Worm (Caenorhabditis elegans) whole organism, L4 larva: ENCODE data around the gene ugt-64.

Experiments used
- D1046.2 ChIP-seq: fragments of 200-800 bp; sonication (Bioruptor generic); IDR thresholded peaks from 2 replicates; pipeline ENCODE4 v1.3.6; 2022; ENCODE audit warnings: missing genetic modification characterization, missing compliant biosample characterization
- F26F4.8 ChIP-seq: fragments of 200-800 bp; sonication (Bioruptor generic); conservative IDR thresholded peaks from 2 replicates; pipeline ENCODE4 v1.3.6; 2022; ENCODE audit warnings: missing genetic modification characterization, missing compliant biosample characterization
- F44E2.7 ChIP-seq: fragments of 200-800 bp; sonication (Bioruptor generic); IDR thresholded peaks from 2 replicates; pipeline ENCODE4 v2.1.2; 2022; ENCODE audit warnings: missing genetic modification characterization, missing compliant biosample characterization
- F49E8.2 ChIP-seq: sonication (generic microtip); optimal IDR thresholded peaks from 2 replicates; lab custom pipeline; 2016; ENCODE audit warnings: missing compliant biosample characterization, mild to moderate bottlenecking, missing genetic modification characterization, borderline replicate concordance
- Y75B8A.6 ChIP-seq: fragments of 200-800 bp; sonication (Bioruptor generic); IDR thresholded peaks from 2 replicates; pipeline ENCODE4 v1.3.6; 2022; ENCODE audit warnings: missing genetic modification reagents, missing genetic modification characterization, missing compliant biosample characterization
- ZK546.5 ChIP-seq, 2 experiments: sonication (generic microtip); optimal IDR thresholded peaks; 2 replicates each; lab custom pipeline; 2017; ENCODE audit warnings: missing biosample characterization in 2 of 2, missing genetic modification characterization in 2 of 2
- aha-1 ChIP-seq: fragments of 150-350 bp; peaks from one replicate; lab custom pipeline; 2014; ENCODE audit warnings: missing biosample characterization, missing genetic modification characterization
- ceh-44 ChIP-seq: fragments of 200-800 bp; sonication (Bioruptor generic); IDR thresholded peaks from 2 replicates; pipeline ENCODE4 v1.3.6; 2022; ENCODE audit warnings: missing genetic modification reagents, missing genetic modification characterization, missing compliant biosample characterization
- daf-16 ChIP-seq, 3 experiments: sonication (generic microtip); optimal IDR thresholded peaks; 2 replicates each; lab custom pipeline; 2016 to 2017; ENCODE audit warnings: missing genetic modification characterization in 3 of 3, missing genetic modification reagents in 3 of 3, mild to moderate bottlenecking in 2 of 3, missing compliant biosample characterization in 2 of 3, missing biosample characterization in 1 of 3, moderate library complexity in 1 of 3
- daf-19 ChIP-seq: fragments of 200-800 bp; sonication (Bioruptor generic); conservative IDR thresholded peaks from 2 replicates; pipeline ENCODE4 v1.3.6; 2022; ENCODE audit warnings: missing genetic modification characterization, missing compliant biosample characterization
- dmd-9 ChIP-seq: fragments of 200-800 bp; sonication (Bioruptor generic); IDR thresholded peaks from 2 replicates; pipeline ENCODE4 v1.3.6; 2022; ENCODE audit warnings: missing genetic modification reagents, missing genetic modification characterization, missing compliant biosample characterization
- egl-27 ChIP-seq: sonication (generic microtip); optimal IDR thresholded peaks from 3 replicates; lab custom pipeline; 2017; ENCODE audit warnings: missing biosample characterization, missing genetic modification reagents, missing genetic modification characterization
- hlh-11 ChIP-seq: fragments of 200-800 bp; sonication (Bioruptor generic); optimal IDR thresholded peaks from 2 replicates; lab custom pipeline; 2018; ENCODE audit warnings: mild to moderate bottlenecking, missing genetic modification characterization, missing compliant biosample characterization
- lin-15B ChIP-seq: fragments of 150-350 bp; sonication (generic microtip); optimal IDR thresholded peaks from 3 replicates; lab custom pipeline; 2014; ENCODE audit warnings: missing biosample characterization, missing genetic modification characterization
- lin-38 ChIP-seq: fragments of 200-800 bp; sonication (Bioruptor generic); IDR thresholded peaks from 2 replicates; pipeline ENCODE4 v1.3.6; 2022; ENCODE audit warnings: missing genetic modification reagents, missing genetic modification characterization, missing compliant biosample characterization
- lin-39 ChIP-seq: fragments of 150-350 bp; optimal IDR thresholded peaks from 2 replicates; lab custom pipeline; 2014; ENCODE audit warnings: missing biosample characterization, missing genetic modification reagents, missing genetic modification characterization
- mdl-1 ChIP-seq, 2 experiments: fragments of 150-350 bp in 1 of 2; sonication (generic microtip) in 1 of 2; optimal IDR thresholded peaks; 2 replicates each; lab custom pipeline; 2014 to 2017; ENCODE audit warnings: missing biosample characterization in 2 of 2, missing genetic modification characterization in 2 of 2
- mdt-29 ChIP-seq: fragments of 200-800 bp; sonication (Bioruptor generic); IDR thresholded peaks from 2 replicates; pipeline ENCODE4 v1.3.6; 2022; ENCODE audit warnings: missing genetic modification reagents, missing genetic modification characterization, missing compliant biosample characterization
- mxl-2 ChIP-seq: fragments of 200-800 bp; sonication (Bioruptor generic); conservative IDR thresholded peaks from 2 replicates; pipeline ENCODE4 v1.3.6; 2022; ENCODE audit warnings: missing genetic modification reagents, missing genetic modification characterization, missing compliant biosample characterization
- nhr-102 ChIP-seq: sonication (generic microtip); optimal IDR thresholded peaks from 2 replicates; lab custom pipeline; 2016; ENCODE audit warnings: mild to moderate bottlenecking, missing genetic modification characterization, moderate library complexity, missing compliant biosample characterization
- nhr-11 ChIP-seq: fragments of 150-350 bp; optimal IDR thresholded peaks from 2 replicates; lab custom pipeline; 2014; ENCODE audit warnings: missing biosample characterization, missing genetic modification characterization
- nhr-28 ChIP-seq: fragments of 150-350 bp; optimal IDR thresholded peaks from 2 replicates; lab custom pipeline; 2014; ENCODE audit warnings: missing biosample characterization, missing genetic modification characterization
- nhr-41 ChIP-seq: fragments of 200-800 bp; sonication (Bioruptor generic); IDR thresholded peaks from 2 replicates; pipeline ENCODE4 v1.3.6; 2022; ENCODE audit warnings: missing genetic modification reagents, missing genetic modification characterization, missing compliant biosample characterization
- nhr-42 ChIP-seq: fragments of 200-800 bp; sonication (Bioruptor generic); IDR thresholded peaks from 2 replicates; pipeline ENCODE4 v1.3.6; 2022; ENCODE audit warnings: missing genetic modification characterization, missing compliant biosample characterization
- nhr-48 ChIP-seq: sonication (generic microtip); optimal IDR thresholded peaks from 2 replicates; lab custom pipeline; 2016; ENCODE audit warnings: mild to moderate bottlenecking, missing genetic modification characterization, missing compliant biosample characterization
- nhr-76 ChIP-seq: fragments of 150-350 bp; optimal IDR thresholded peaks from 2 replicates; lab custom pipeline; 2014; ENCODE audit warnings: missing biosample characterization, missing genetic modification characterization
- nhr-77 ChIP-seq: fragments of 150-350 bp; optimal IDR thresholded peaks from 2 replicates; lab custom pipeline; 2014; ENCODE audit warnings: missing biosample characterization, missing genetic modification characterization
- pha-4 ChIP-seq, 2 experiments: fragments of 150-350 bp in 1 of 2; fragments of 200-800 bp in 1 of 2; sonication (Bioruptor generic) in 1 of 2; IDR thresholded peaks in 1 of 2; optimal IDR thresholded peaks in 1 of 2; 2 replicates each; pipeline versions ENCODE4 v1.3.6 to Lab custom; 2014 to 2022; ENCODE audit warnings: missing genetic modification characterization in 2 of 2, missing genetic modification reagents in 2 of 2, missing biosample characterization in 1 of 2, missing compliant biosample characterization in 1 of 2
- php-3 ChIP-seq: fragments of 200-800 bp; sonication (Bioruptor generic); IDR thresholded peaks from 2 replicates; pipeline ENCODE4 v1.3.6; 2022; ENCODE audit warnings: missing genetic modification reagents, missing genetic modification characterization, missing compliant biosample characterization
- pqm-1 ChIP-seq: sonication (generic microtip); optimal IDR thresholded peaks from 2 replicates; lab custom pipeline; 2017; ENCODE audit warnings: missing biosample characterization, missing genetic modification characterization
- snpc-4 ChIP-seq: fragments of 150-350 bp; optimal IDR thresholded peaks from 2 replicates; lab custom pipeline; 2014; ENCODE audit warnings: missing biosample characterization, missing genetic modification characterization
- tag-97 ChIP-seq: fragments of 200-800 bp; sonication (Bioruptor generic); IDR thresholded peaks from 2 replicates; pipeline ENCODE4 v1.3.6; 2022; ENCODE audit warnings: missing genetic modification characterization, missing compliant biosample characterization
- tra-1 ChIP-seq: fragments of 200-800 bp; sonication (Bioruptor generic); IDR thresholded peaks from 2 replicates; pipeline ENCODE4 v1.3.6; 2022; ENCODE audit warnings: missing genetic modification reagents, missing genetic modification characterization, missing compliant biosample characterization
- unc-62 ChIP-seq, 3 experiments: fragments of 150-350 bp in 1 of 3; sonication (generic microtip); optimal IDR thresholded peaks in 2 of 3; peaks in 1 of 3; 1 replicate in 1 of 3; 2 replicates in 2 of 3; lab custom pipeline; 2014 to 2017; ENCODE audit warnings: missing biosample characterization in 3 of 3, missing genetic modification characterization in 3 of 3, missing genetic modification reagents in 3 of 3, missing genotype in 1 of 3
- zfp-2 ChIP-seq: sonication (generic microtip); optimal IDR thresholded peaks from 2 replicates; lab custom pipeline; 2016; ENCODE audit warnings: mild to moderate bottlenecking, missing genetic modification characterization, missing compliant biosample characterization
- ztf-11 ChIP-seq: fragments of 150-350 bp; optimal IDR thresholded peaks from 2 replicates; lab custom pipeline; 2014; ENCODE audit warnings: missing biosample characterization, missing genetic modification characterization

ugt-64 gene

DNA sequence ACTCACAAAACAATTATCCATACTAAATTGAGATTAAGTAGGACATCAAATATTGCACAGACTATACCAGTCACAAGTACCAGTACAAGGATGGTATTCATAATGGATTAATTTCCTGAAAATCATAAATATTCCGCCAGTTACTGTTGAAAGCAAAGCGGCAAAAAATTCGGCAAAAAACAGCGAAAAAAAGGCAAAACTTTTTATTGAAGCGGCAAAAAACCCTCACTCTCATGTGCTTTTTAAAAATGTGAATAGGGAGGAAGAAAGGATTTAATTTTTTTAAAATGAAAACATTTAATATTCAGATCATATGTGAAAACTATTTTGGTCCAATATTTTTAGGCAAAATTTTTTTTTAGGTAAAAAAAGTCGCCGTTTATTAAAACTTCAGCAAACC lies 35.4 kb downstream of the ugt-64 start, which contains the start of gene srbc-29:
TSS of gene srbc-29 (minus strand) at position 101 of the 400 bp plus-strand sequence.
- TF ChIP-seq lin-39 (no peak), nhr-48 (tag; lab: Kevin White, UChicago) (no peak), tag-97 (GFP tag; lab: Robert Waterston, UW) (no peak), D1046.2 (GFP tag; lab: Robert Waterston, UW) (no peak), zfp-2 (tag; lab: Kevin White, UChicago) (no peak), egl-27 (tag; lab: Kevin White, UChicago) (no peak), F26F4.8 (GFP tag; lab: Robert Waterston, UW) (no peak), lin-15B (no peak), lin-38 (GFP tag; lab: Robert Waterston, UW) (no peak), tra-1 (GFP tag; lab: Robert Waterston, UW) (no peak)

DNA sequence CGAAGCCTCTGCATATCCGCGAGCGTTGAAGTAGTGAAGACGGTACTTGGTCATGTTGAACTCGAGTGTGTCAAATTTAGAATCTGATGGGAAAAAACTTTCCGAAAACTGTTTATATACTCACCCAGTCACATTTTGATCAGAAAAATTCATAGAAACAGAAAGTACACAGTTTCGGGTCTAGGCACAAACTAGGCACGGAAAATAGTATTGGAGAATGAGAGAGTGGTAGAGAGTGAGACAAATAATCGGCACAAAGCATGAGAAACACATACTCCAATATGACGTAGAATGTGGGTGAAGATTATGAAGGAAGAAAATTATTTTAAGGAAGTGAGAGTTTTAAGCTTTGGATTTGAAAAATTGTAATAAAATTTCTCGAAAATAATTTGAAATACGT lies 37.7 kb downstream of the ugt-64 start, which contains the start of gene gst-33:
TSS of gene gst-33 (minus strand) at position 127 of the 400 bp plus-strand sequence.
- peak; percentile 98 for TF ChIP-seq nhr-28 (tag; lab: Kevin White, UChicago)
- TF ChIP-seq mxl-2 (GFP tag; lab: Robert Waterston, UW): no peak
- TF ChIP-seq nhr-42 (GFP tag; lab: Robert Waterston, UW): no peak
- peak; percentile 97 for TF ChIP-seq nhr-102 (tag; lab: Kevin White, UChicago)
- TF ChIP-seq nhr-41: no peak
- no peak for TF ChIP-seq daf-16 (GFP tag; optimal IDR thresholded peaks at IDR 0.05; lab: Kevin White, UChicago)
- TF ChIP-seq daf-16 (tag; optimal IDR thresholded peaks at IDR 0.05; lab: Kevin White, UChicago): peak; percentile 87
- peak; percentile 50 for TF ChIP-seq pqm-1 (tag; lab: Kevin White, UChicago)
- TF ChIP-seq nhr-77 (tag; lab: Kevin White, UChicago): peak; percentile 50
- TF ChIP-seq ceh-44: no peak

DNA sequence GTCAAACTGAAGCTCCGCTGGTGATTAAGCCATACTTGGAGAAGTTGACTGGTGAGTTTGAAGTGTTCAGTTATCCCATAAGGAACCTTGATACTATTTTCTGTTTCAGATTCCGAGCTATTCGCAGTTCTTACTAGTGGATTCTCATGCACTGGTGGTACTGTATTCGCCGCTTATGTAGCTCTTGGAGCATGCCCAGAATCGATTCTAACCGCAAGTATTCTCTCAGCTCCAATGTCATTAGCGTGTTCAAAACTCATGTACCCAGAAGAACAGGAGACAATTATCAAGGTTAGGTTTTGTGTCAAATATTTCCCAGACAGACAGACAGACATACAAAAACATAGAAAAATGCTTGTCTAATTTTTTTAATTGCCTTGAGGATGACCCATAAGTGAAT lies 41.3 kb downstream of the ugt-64 start:
- TF ChIP-seq daf-16 (GFP tag; optimal IDR thresholded peaks at IDR 0.05; lab: Kevin White, UChicago) (no peak), daf-16 (tag; optimal IDR thresholded peaks at IDR 0.05; lab: Kevin White, UChicago) (no peak), unc-62 (GFP tag; optimal IDR thresholded peaks at IDR 0.05 in 1 of 2; lab: Kevin White, UChicago) (peak in 1 of 2 experiments; percentile 92), unc-62 (tag; optimal IDR thresholded peaks at IDR 0.05; lab: Kevin White, UChicago) (no peak)

- TF ChIP-seq daf-19 (GFP tag; lab: Robert Waterston, UW) (no peak), mdl-1 (tag; optimal IDR thresholded peaks at IDR 0.05; lab: Kevin White, UChicago) (no peak), pqm-1 (tag; lab: Kevin White, UChicago) (no peak), hlh-11 (tag; lab: Kevin White, UChicago) (no peak)
These were observed 42.6 kb downstream of the ugt-64 start, which contains the start of gene slc-28.1 for ce11 chrV:3463514-3463913. Gene slc-28.1 (plus strand): TSS chrV:3463814.

ce11 chrV:3459919-3460318 lies 46.2 kb downstream of the ugt-64 start, which contains the start of gene slc-28.2:
Gene slc-28.2 (plus strand): TSS chrV:3460219.
- no peak for TF ChIP-seq ceh-44
- no peak for TF ChIP-seq ztf-11 (tag; lab: Kevin White, UChicago)
- TF ChIP-seq dmd-9 (GFP tag; lab: Robert Waterston, UW): no peak
- no peak for TF ChIP-seq nhr-28 (tag; lab: Kevin White, UChicago)
- TF ChIP-seq nhr-77 (tag; lab: Kevin White, UChicago): no peak
- TF ChIP-seq mdt-29 (GFP tag; lab: Robert Waterston, UW): no peak
- TF ChIP-seq pha-4 (GFP tag; IDR thresholded peaks at IDR 0.05; lab: Robert Waterston, UW): no peak
- TF ChIP-seq pha-4 (tag; optimal IDR thresholded peaks at IDR 0.05; lab: Kevin White, UChicago): no peak
- no peak for TF ChIP-seq daf-16 (GFP tag; optimal IDR thresholded peaks at IDR 0.05; lab: Kevin White, UChicago)
- TF ChIP-seq daf-16 (tag; optimal IDR thresholded peaks at IDR 0.05; lab: Kevin White, UChicago): no peak
- no peak for TF ChIP-seq aha-1 (tag; lab: Kevin White, UChicago)
- no peak for TF ChIP-seq Y75B8A.6 (GFP tag; lab: Robert Waterston, UW)
- TF ChIP-seq F49E8.2: no peak
- no peak for TF ChIP-seq F44E2.7
- no peak for TF ChIP-seq snpc-4 (tag; lab: Kevin White, UChicago)
- TF ChIP-seq php-3 (GFP tag; lab: Robert Waterston, UW): no peak
- TF ChIP-seq tag-97 (GFP tag; lab: Robert Waterston, UW): no peak
- TF ChIP-seq nhr-76: no peak
- TF ChIP-seq nhr-11 (tag; lab: Kevin White, UChicago): no peak
- TF ChIP-seq ZK546.5 (tag; optimal IDR thresholded peaks at IDR 0.05; lab: Kevin White, UChicago): no peak
